Fruit fly (Drosophila melanogaster): ENCODE results near the gene CG1750.
A peak's percentile ranks its signal among the peaks of the same experiment; 100 is the strongest.

The CG1750 gene

DNA sequence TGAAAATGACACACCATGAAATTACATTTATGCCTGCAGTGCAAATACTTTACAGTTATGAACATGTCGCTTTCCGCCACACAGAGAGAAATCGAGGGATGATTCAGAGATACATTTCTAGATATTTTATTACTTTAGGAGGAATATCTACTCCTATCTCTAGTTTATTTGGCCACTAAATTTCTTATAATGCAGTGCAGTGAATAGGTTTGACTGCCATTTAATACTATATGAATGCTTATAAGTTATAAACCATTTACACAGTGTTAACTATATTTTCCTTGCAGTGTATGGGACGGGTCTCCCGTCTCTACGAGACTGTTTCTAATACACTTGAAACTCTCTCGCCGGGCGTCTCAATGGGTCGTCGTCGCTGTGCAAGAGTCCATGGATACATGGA is 35.5 kb upstream of the CG1750 start:
- TF ChIP-seq CG32264 (GFP tag; optimal IDR thresholded peaks at IDR 0.05): no peak
- TF ChIP-seq Dfd (GFP tag; optimal IDR thresholded peaks at IDR 0.05): no peak
- no peak for TF ChIP-seq usp (GFP tag; optimal IDR thresholded peaks at IDR 0.05)
- no peak for TF ChIP-seq HLH106 (tag; optimal IDR thresholded peaks at IDR 0.05)
- no peak for TF ChIP-seq Vsx2 (GFP tag; optimal IDR thresholded peaks at IDR 0.05; ENCODE audit: partially characterized antibody)
- TF ChIP-seq Hnf4 (GFP tag; optimal IDR thresholded peaks at IDR 0.05): no peak

DNA sequence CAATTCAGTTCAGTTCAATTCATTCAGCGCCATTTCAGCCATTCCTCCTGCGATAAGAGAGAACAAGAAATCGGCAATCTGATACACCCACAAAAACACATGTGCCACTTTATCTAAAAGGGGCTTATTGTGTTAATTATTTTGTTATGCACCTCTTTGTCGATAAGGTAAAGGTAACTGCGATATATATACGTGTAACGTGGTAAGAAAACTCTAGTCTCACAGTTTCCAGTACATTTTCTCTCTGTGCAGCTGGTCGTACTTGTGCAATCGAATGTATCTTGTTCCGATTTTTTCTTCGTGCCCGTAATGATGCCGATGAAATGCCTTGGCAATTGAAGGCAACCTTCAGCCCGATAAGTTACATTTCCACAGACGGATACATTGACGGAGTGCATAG is 32.8 kb upstream of the CG1750 start:
- TF ChIP-seq dmrt93B (GFP tag; optimal IDR thresholded peaks at IDR 0.05): no peak
- TF ChIP-seq Hr78 (GFP tag; optimal IDR thresholded peaks at IDR 0.05): no peak
- TF ChIP-seq usp (GFP tag; optimal IDR thresholded peaks at IDR 0.05): no peak
- peak in 1 of 2 experiments; percentile 11 for TF ChIP-seq foxo (GFP tag; optimal IDR thresholded peaks at IDR 0.05)
- no peak for TF ChIP-seq CG32264 (GFP tag; optimal IDR thresholded peaks at IDR 0.05)
- TF ChIP-seq Vsx2 (GFP tag; optimal IDR thresholded peaks at IDR 0.05; ENCODE audit: partially characterized antibody): no peak
- no peak for TF ChIP-seq Mio (GFP tag; optimal IDR thresholded peaks at IDR 0.05)
- peak; percentile 22 for TF ChIP-seq h (GFP tag; optimal IDR thresholded peaks at IDR 0.05)
- no peak for TF ChIP-seq sage (GFP tag; optimal IDR thresholded peaks at IDR 0.05)
- peak; percentile 1 for TF ChIP-seq br (GFP tag; optimal IDR thresholded peaks at IDR 0.05)

DNA sequence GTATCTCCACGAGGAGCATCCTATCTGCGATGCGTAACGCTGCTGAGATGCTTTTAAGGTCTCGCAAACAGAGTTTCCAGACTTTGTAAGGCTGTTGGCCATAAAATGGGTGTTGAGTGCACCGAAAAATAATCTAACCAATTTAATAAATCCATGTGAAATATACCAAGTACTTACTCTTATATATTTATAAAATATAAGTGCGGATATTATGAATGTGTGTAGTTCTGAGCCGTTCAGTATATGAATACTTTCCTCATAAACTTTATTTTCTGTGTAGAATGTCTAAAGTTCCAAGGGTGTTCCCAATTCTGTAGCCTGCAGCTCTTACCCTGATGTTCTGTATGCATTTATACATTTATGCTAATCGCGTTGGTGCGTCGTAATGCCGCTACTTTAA is 31.1 kb upstream of the CG1750 start:
- TF ChIP-seq rgr (GFP tag; optimal IDR thresholded peaks at IDR 0.05): no peak
- no peak for TF ChIP-seq sv (GFP tag; optimal IDR thresholded peaks at IDR 0.05)
- TF ChIP-seq brk (GFP tag; optimal IDR thresholded peaks at IDR 0.05): no peak

DNA sequence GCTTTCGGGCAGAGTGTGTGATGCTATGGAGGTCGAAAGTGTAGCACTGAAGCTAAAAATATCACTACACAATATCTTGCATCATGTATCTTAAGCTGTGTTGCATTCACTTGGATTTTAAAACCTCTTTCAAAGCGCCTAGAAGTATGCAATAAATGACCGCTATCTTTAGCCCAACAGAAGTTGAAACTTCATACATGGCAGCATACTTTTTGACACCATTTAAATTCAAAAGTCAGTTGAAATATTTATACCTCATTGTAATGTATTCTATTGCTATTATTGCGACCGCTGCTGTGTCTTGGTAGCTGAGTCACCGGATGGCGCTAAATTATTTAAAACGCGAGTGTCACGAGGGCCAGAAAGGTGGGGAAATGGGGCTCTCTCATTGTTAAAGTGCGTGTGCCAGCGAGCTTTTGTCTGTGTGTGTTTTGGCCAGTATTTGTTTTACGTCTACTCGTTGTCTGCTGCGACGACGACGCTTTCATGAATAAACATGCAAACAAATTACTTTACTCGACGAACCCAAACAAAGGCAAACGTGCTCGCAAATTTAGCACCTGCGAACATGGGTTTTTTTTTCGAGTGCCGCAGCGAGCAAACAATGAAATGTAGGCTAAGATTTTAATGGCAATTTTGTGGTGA is 16.2 kb upstream of the CG1750 start:
- TF ChIP-seq Sp1 (GFP tag; optimal IDR thresholded peaks at IDR 0.05) (no peak), foxo (GFP tag; optimal IDR thresholded peaks at IDR 0.05) (peak in 1 of 2 experiments; percentile 9), Vsx2 (GFP tag; optimal IDR thresholded peaks at IDR 0.05; ENCODE audit: partially characterized antibody) (no peak), sage (GFP tag; optimal IDR thresholded peaks at IDR 0.05) (no peak), ey (GFP tag; optimal IDR thresholded peaks at IDR 0.05) (no peak), N (GFP tag; optimal IDR thresholded peaks at IDR 0.05) (no peak), h (GFP tag; optimal IDR thresholded peaks at IDR 0.05) (peak; percentile 22), brk (GFP tag; optimal IDR thresholded peaks at IDR 0.05) (no peak), OdsH (GFP tag; optimal IDR thresholded peaks at IDR 0.05) (peak; percentile 10), CrebA (GFP tag; optimal IDR thresholded peaks at IDR 0.05; ENCODE audit: borderline replicate concordance) (no peak), fru (GFP tag; optimal IDR thresholded peaks at IDR 0.05) (peak; percentile 15), br (GFP tag; optimal IDR thresholded peaks at IDR 0.05) (peak; percentile 18), Jra (GFP tag; optimal IDR thresholded peaks at IDR 0.05) (no peak)

DNA sequence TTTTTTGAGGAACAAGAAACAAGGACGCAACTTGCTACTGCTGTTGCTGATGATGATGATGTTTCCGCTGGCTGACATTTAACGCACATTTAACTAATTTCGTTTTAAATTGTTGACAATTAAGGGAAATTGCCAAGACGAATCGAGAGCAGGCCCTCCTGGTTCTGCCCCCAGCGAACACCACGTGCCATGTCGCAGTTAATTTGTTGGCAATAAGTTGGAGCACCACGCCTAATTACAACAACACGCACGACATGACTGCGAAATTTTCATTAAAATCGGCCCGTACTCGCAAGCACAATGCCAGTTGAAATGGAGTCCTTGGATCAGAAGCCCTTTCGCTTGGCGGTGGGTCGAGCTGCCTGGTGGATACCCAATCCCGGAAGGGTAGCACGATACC is 10.7 kb upstream of the CG1750 start, which contains the start of gene ppk24:
ppk24 (plus strand) TSS at position 301 of the 400 bp plus-strand sequence.
- TF ChIP-seq GATAd (GFP tag; optimal IDR thresholded peaks at IDR 0.05): no peak
- no peak for TF ChIP-seq HLH106 (tag; optimal IDR thresholded peaks at IDR 0.05)
- TF ChIP-seq pan (optimal IDR thresholded peaks at IDR 0.05): no peak
- no peak for TF ChIP-seq foxo (GFP tag; optimal IDR thresholded peaks at IDR 0.05)
- no peak for TF ChIP-seq OdsH (GFP tag; optimal IDR thresholded peaks at IDR 0.05)
- TF ChIP-seq h (GFP tag; optimal IDR thresholded peaks at IDR 0.05): no peak
- TF ChIP-seq Hr83 (GFP tag; optimal IDR thresholded peaks at IDR 0.05; ENCODE audit: poor library complexity, severe bottlenecking): no peak
- TF ChIP-seq dsf (GFP tag; optimal IDR thresholded peaks at IDR 0.05; ENCODE audit: borderline replicate concordance): no peak
- no peak for TF ChIP-seq dmrt93B (GFP tag; optimal IDR thresholded peaks at IDR 0.05)
- TF ChIP-seq Jra (GFP tag; optimal IDR thresholded peaks at IDR 0.05): no peak
- no peak for TF ChIP-seq CG32264 (GFP tag; optimal IDR thresholded peaks at IDR 0.05)
- no peak for TF ChIP-seq psq (GFP tag; optimal IDR thresholded peaks at IDR 0.05)

DNA sequence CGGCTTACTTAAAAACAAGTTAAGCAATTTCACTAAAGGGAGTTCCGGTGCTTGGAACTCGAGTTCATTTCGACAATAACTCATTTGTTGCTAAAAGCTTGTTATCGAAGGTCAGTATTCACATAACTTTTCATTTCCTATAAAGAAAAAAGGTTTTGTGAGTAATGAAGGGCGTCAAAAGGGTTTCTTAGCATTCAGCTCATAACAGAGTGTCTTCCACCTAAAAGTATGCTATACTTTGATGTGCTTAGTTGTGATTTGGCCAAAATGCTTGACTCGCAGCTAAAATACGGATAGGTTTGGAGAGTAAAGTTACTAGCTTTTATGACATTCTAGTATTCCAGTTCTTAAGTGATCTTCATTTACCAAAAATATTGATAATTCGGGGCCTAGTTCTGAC is 9.2 kb upstream of the CG1750 start:
- no peak for TF ChIP-seq dsf (GFP tag; optimal IDR thresholded peaks at IDR 0.05; ENCODE audit: borderline replicate concordance)
- peak; percentile 21 for TF ChIP-seq Myc (optimal IDR thresholded peaks at IDR 0.05)
- no peak for TF ChIP-seq Hr78 (GFP tag; optimal IDR thresholded peaks at IDR 0.05)

Data from whole organism, wandering third instar larva.